Fruit fly (Drosophila melanogaster): ENCODE measurements around the gene atl.

DNA sequence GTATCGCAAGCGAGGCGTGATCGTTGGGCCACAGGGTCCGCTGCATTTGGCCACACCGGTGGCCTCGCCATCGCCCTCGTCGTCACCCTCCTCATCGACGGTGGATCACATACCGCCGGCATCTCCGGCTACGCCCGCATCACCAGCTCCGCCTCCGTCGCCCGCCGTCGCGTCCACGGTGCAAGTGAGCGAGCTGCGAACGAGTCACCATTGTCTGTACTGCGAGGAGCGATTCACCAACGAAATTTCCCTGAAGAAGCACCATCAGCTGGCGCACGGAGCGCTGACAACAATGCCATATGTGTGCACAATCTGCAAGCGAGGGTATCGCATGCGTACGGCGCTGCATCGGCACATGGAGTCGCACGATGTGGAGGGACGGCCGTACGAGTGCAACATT is 4.9 kb upstream of the atl start:
- TF ChIP-seq CG8478 (optimal IDR thresholded peaks at IDR 0.05) (no peak), pan (optimal IDR thresholded peaks at IDR 0.05) (no peak), psq (optimal IDR thresholded peaks at IDR 0.05) (no peak)

Data from whole organism.